Fruit fly (Drosophila melanogaster): ENCODE measurements around the gene Gr10a.

The Gr10a gene

dm6 chrX:11379139-11379538, 38.1 kb downstream of the Gr10a start (continued):
- TF ChIP-seq dmrt99B (tag; optimal IDR thresholded peaks at IDR 0.05) (peak; percentile 68), chif (GFP tag; optimal IDR thresholded peaks at IDR 0.05) (no peak), ab (GFP tag; optimal IDR thresholded peaks at IDR 0.05) (no peak), CG6272 (GFP tag; IDR thresholded peaks at IDR 0.05) (no peak), tap (tag; optimal IDR thresholded peaks at IDR 0.05) (peak; percentile 57), Camta (GFP tag; optimal IDR thresholded peaks at IDR 0.05) (peak; percentile 8), CG12236 (GFP tag; optimal IDR thresholded peaks at IDR 0.05) (no peak), onecut (GFP tag; IDR thresholded peaks at IDR 0.05) (0 out of 2 replicates have a peak, but pooled peaks have one; percentile 18), CG14014 (GFP tag; IDR thresholded peaks at IDR 0.05) (peak; percentile 46), Trl (optimal IDR thresholded peaks at IDR 0.05) (no peak), Trl (GFP tag; optimal IDR thresholded peaks at IDR 0.05) (no peak), Myb (GFP tag; optimal IDR thresholded peaks at IDR 0.05) (no peak), D19A (tag; optimal IDR thresholded peaks at IDR 0.05) (peak; percentile 4), ham (GFP tag; IDR thresholded peaks at IDR 0.05) (no peak), Ssrp (tag; optimal IDR thresholded peaks at IDR 0.05) (no peak), bbx (GFP tag; IDR thresholded peaks at IDR 0.05; ENCODE audit: partially characterized antibody) (no peak), CG8388 (GFP tag; optimal IDR thresholded peaks at IDR 0.05) (peak; percentile 8), H15 (GFP tag; IDR thresholded peaks at IDR 0.05) (peak; percentile 40; the same call in 1 of the 3 replicates), CG2889 (GFP tag; IDR thresholded peaks at IDR 0.05) (no peak), D19B (GFP tag; optimal IDR thresholded peaks at IDR 0.05) (no peak), Adf1 (GFP tag; IDR thresholded peaks at IDR 0.05) (no peak), chm (GFP tag; IDR thresholded peaks at IDR 0.05) (peak; percentile 33; the same call in 1 of the 2 replicates), CG30431 (GFP tag; optimal IDR thresholded peaks at IDR 0.05) (no peak), CG6254 (GFP tag; optimal IDR thresholded peaks at IDR 0.05) (no peak), CG13624 (GFP tag; optimal IDR thresholded peaks at IDR 0.05) (peak; percentile 46), CG6654 (GFP tag; optimal IDR thresholded peaks at IDR 0.05) (no peak), CG3163 (GFP tag; optimal IDR thresholded peaks at IDR 0.05) (no peak), CG1529 (GFP tag; optimal IDR thresholded peaks at IDR 0.05) (no peak), fd102C (GFP tag; optimal IDR thresholded peaks at IDR 0.05) (no peak), repo (GFP tag; optimal IDR thresholded peaks at IDR 0.05) (no peak), Gsc (GFP tag; IDR thresholded peaks at IDR 0.05) (no peak), jing (GFP tag; optimal IDR thresholded peaks at IDR 0.05) (no peak), Bteb2 (GFP tag; optimal IDR thresholded peaks at IDR 0.05) (peak; percentile 6), sna (GFP tag; IDR thresholded peaks at IDR 0.05; ENCODE audit: partially characterized antibody) (no peak), Optix (GFP tag; IDR thresholded peaks at IDR 0.05) (no peak), CG15011 (GFP tag; optimal IDR thresholded peaks at IDR 0.05) (no peak), gce (GFP tag; IDR thresholded peaks at IDR 0.05) (0 out of 3 replicates have a peak, but pooled peaks have one; percentile 25), dpn (GFP tag; optimal IDR thresholded peaks at IDR 0.05) (peak in 1 of 2 experiments; percentile 4), cg (GFP tag; optimal IDR thresholded peaks at IDR 0.05) (no peak), CG14050 (GFP tag; IDR thresholded peaks at IDR 0.05) (0 out of 3 replicates have a peak, but pooled peaks have one; percentile 19), gem (tag; optimal IDR thresholded peaks at IDR 0.05) (peak; percentile 55), CG9876 (GFP tag; optimal IDR thresholded peaks at IDR 0.05) (no peak), cato (GFP tag; optimal IDR thresholded peaks at IDR 0.05; ENCODE audit: borderline replicate concordance) (no peak), E2f1 (GFP tag; IDR thresholded peaks at IDR 0.05) (peak; percentile 45), Tbp (GFP tag; optimal IDR thresholded peaks at IDR 0.05) (no peak), CG4282 (GFP tag; optimal IDR thresholded peaks at IDR 0.05) (no peak), gsb (GFP tag; IDR thresholded peaks at IDR 0.05) (no peak), ems (GFP tag; optimal IDR thresholded peaks at IDR 0.05) (no peak), CG5953 (GFP tag; IDR thresholded peaks at IDR 0.05) (0 out of 2 replicates have a peak, but pooled peaks have one; percentile 35), disco-r (GFP tag; optimal IDR thresholded peaks at IDR 0.05) (no peak), Hey (tag; optimal IDR thresholded peaks at IDR 0.05) (no peak), CG30403 (GFP tag; optimal IDR thresholded peaks at IDR 0.05) (no peak)
